Worm (Caenorhabditis elegans) whole organism, young adult: ENCODE results near the gene fbxa-13.

Experiments
- F55B11.4 ChIP-seq: sonication (generic microtip); optimal IDR thresholded peaks from 2 replicates; lab custom pipeline; 2016; ENCODE audit warnings: missing compliant biosample characterization, missing genetic modification characterization, borderline replicate concordance; ENCODE audit not compliant: insufficient read depth
- Y53G8AR.9 ChIP-seq: fragments of 200-800 bp; sonication (Bioruptor generic); conservative IDR thresholded peaks from 2 replicates; pipeline ENCODE4 v1.3.6; 2022; ENCODE audit warnings: missing genetic modification reagents, missing genetic modification characterization, missing compliant biosample characterization
- ama-1 ChIP-seq, 3 experiments: fragments of 150-350 bp in 1 of 3; sonication (generic microtip) in 2 of 3; optimal IDR thresholded peaks; 2 replicates each; lab custom pipeline; 2014 to 2018; ENCODE audit warnings: missing biosample characterization in 2 of 3, missing genetic modification characterization in 2 of 3, missing genetic modification reagents in 2 of 3
- athp-1 ChIP-seq: sonication (generic microtip); optimal IDR thresholded peaks from 2 replicates; lab custom pipeline; 2017; ENCODE audit warnings: mild to moderate bottlenecking, missing genetic modification characterization, missing compliant biosample characterization
- dpl-1 ChIP-seq: fragments of 150-350 bp; optimal IDR thresholded peaks from 2 replicates; lab custom pipeline; 2014; ENCODE audit warnings: missing biosample characterization, missing genetic modification reagents, missing genetic modification characterization
- let-526 ChIP-seq: fragments of 200-800 bp; sonication (Bioruptor generic); IDR thresholded peaks from 2 replicates; pipeline ENCODE4 v1.3.6; 2022; ENCODE audit warnings: missing genetic modification reagents, missing genetic modification characterization, missing compliant biosample characterization
- let-607 ChIP-seq, 2 experiments: fragments of 200-800 bp in 1 of 2; sonication (Bioruptor generic) in 1 of 2; sonication (generic microtip) in 1 of 2; optimal IDR thresholded peaks; 2 replicates each; lab custom pipeline; 2016 to 2018; ENCODE audit warnings: mild to moderate bottlenecking in 2 of 2, missing compliant biosample characterization in 2 of 2, missing genetic modification characterization in 2 of 2, moderate library complexity in 2 of 2, missing genotype in 1 of 2
- lin-54 ChIP-seq: fragments of 200-800 bp; sonication (Bioruptor generic); optimal IDR thresholded peaks from 2 replicates; lab custom pipeline; 2018; ENCODE audit warnings: mild to moderate bottlenecking, missing genetic modification characterization, missing compliant biosample characterization
- madf-3 ChIP-seq: fragments of 200-800 bp; sonication (Bioruptor generic); IDR thresholded peaks from 2 replicates; pipeline ENCODE4 v1.3.6; 2022; ENCODE audit warnings: missing genetic modification reagents, missing genetic modification characterization, missing compliant biosample characterization
- madf-8 ChIP-seq: fragments of 200-800 bp; sonication (Bioruptor generic); conservative IDR thresholded peaks from 2 replicates; pipeline ENCODE4 v1.3.6; 2022; ENCODE audit warnings: missing genetic modification reagents, missing genetic modification characterization, missing compliant biosample characterization
- nfya-1 ChIP-seq: sonication (generic microtip); optimal IDR thresholded peaks from 2 replicates; lab custom pipeline; 2017; ENCODE audit warnings: antibody characterized with exemption, missing compliant biosample characterization, missing genetic modification characterization, borderline replicate concordance; ENCODE audit not compliant: insufficient read depth
- pha-4 ChIP-seq: fragments of 150-350 bp; sonication (generic microtip); optimal IDR thresholded peaks from 2 replicates; lab custom pipeline; 2014; ENCODE audit warnings: missing biosample characterization, missing genetic modification reagents, missing genetic modification characterization
- snpc-1.3 ChIP-seq: sonication (generic microtip); optimal IDR thresholded peaks from 2 replicates; lab custom pipeline; 2017; ENCODE audit warnings: missing genetic modification characterization, mild to moderate bottlenecking, missing compliant biosample characterization, antibody characterized with exemption, moderate library complexity, missing genotype, missing genetic modification reagents; ENCODE audit not compliant: insufficient read depth
- somi-1 ChIP-seq: fragments of 200-800 bp; sonication (Bioruptor generic); optimal IDR thresholded peaks from 2 replicates; lab custom pipeline; 2018; ENCODE audit warnings: mild to moderate bottlenecking, missing genetic modification characterization, missing compliant biosample characterization

ce11 chrIII:1664761-1665266, 40.9 kb downstream of the fbxa-13 start, which contains the start of gene Y22D7AL.16:
- TF ChIP-seq lin-54 (no peak), dpl-1 (no peak), let-526 (GFP tag; lab: Robert Waterston, UW) (no peak), madf-8 (GFP tag; lab: Robert Waterston, UW) (no peak), snpc-1.3 (no peak), nfya-1 (tag; lab: Kevin White, UChicago) (no peak), somi-1 (GFP tag; lab: Kevin White, UChicago) (no peak), F55B11.4 (no peak), madf-3 (GFP tag; lab: Robert Waterston, UW) (no peak), pha-4 (tag; lab: Kevin White, UChicago) (no peak), ama-1 (optimal IDR thresholded peaks at IDR 0.05; lab: Kevin White, UChicago) (no peak), ama-1 (GFP tag; optimal IDR thresholded peaks at IDR 0.05; lab: Kevin White, UChicago) (no peak), Y53G8AR.9 (no peak), let-607 (tag; optimal IDR thresholded peaks at IDR 0.05; lab: Kevin White, UChicago) (no peak), athp-1 (no peak)
